Fruit fly (Drosophila melanogaster): ENCODE results near the gene CG5916.

DNA sequence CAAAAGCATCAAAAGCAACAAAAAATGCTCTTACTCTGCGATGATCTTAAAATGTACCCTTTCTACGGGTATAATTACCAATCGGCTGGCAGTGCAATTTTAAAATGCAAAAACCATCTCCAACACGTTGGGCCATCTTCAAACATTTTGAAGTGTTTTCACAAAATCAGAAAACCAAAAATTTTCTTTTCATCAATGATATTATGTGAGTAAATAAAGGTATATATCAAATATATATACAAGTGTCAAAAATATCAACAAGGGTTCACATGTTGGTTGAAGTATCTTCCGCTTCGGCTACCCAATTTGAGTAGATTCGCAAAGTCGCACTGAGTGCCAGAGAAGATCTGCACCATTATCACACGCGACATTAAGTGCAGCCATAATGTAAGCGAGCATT lies 29.5 kb upstream of the CG5916 start:
- no peak for TF ChIP-seq CG15710 (tag; optimal IDR thresholded peaks at IDR 0.05)
- no peak for TF ChIP-seq fd96Ca (GFP tag; IDR thresholded peaks at IDR 0.05)
- TF ChIP-seq D1 (tag; optimal IDR thresholded peaks at IDR 0.05), result no peak
- TF ChIP-seq Pif1A (GFP tag; optimal IDR thresholded peaks at IDR 0.05), result peak; percentile 23
- TF ChIP-seq CG8301 (tag; optimal IDR thresholded peaks at IDR 0.05), result peak; percentile 17
- no peak for TF ChIP-seq CG4496 (GFP tag; IDR thresholded peaks at IDR 0.05)

All from whole organism, pupa.